Worm (Caenorhabditis elegans) whole organism, early embryonic: ENCODE results near the gene Y54G2A.16.

Experiments used
- F13C5.2 ChIP-seq: sonication (generic microtip); optimal IDR thresholded peaks from 2 replicates; lab custom pipeline; 2017; ENCODE audit warnings: mild to moderate bottlenecking, missing genetic modification characterization, inconsistent platforms, missing compliant biosample characterization
- aly-1 ChIP-seq: sonication (generic microtip); optimal IDR thresholded peaks from 2 replicates; lab custom pipeline; 2016; ENCODE audit warnings: missing genetic modification characterization, missing compliant biosample characterization
- ama-1 ChIP-seq: fragments of 150-350 bp; optimal IDR thresholded peaks from 2 replicates; lab custom pipeline; 2014
- ceh-13 ChIP-seq: fragments of 200-800 bp; sonication (Bioruptor generic); optimal IDR thresholded peaks from 2 replicates; lab custom pipeline; 2018; ENCODE audit warnings: mild to moderate bottlenecking, missing genetic modification characterization, missing compliant biosample characterization
- ceh-36 ChIP-seq: sonication (generic microtip); optimal IDR thresholded peaks from 2 replicates; lab custom pipeline; 2016; ENCODE audit warnings: missing genetic modification characterization, inconsistent platforms, missing compliant biosample characterization
- flt-1 ChIP-seq: fragments of 200-800 bp; sonication (Bioruptor generic); IDR thresholded peaks from 2 replicates; pipeline ENCODE4 v1.3.6; 2022; ENCODE audit warnings: missing genetic modification characterization, missing compliant biosample characterization
- hmbx-1 ChIP-seq: sonication (generic microtip); optimal IDR thresholded peaks from 2 replicates; lab custom pipeline; 2016; ENCODE audit warnings: mild to moderate bottlenecking, missing genetic modification characterization, missing compliant biosample characterization
- hmg-4 ChIP-seq: fragments of 200-800 bp; sonication (Bioruptor generic); optimal IDR thresholded peaks from 2 replicates; lab custom pipeline; 2018; ENCODE audit warnings: mild to moderate bottlenecking, missing genetic modification characterization, missing compliant biosample characterization
- hnd-1 ChIP-seq: sonication (generic microtip); optimal IDR thresholded peaks from 2 replicates; lab custom pipeline; 2016; ENCODE audit warnings: missing genetic modification characterization, missing compliant biosample characterization
- pes-1 ChIP-seq: fragments of 200-800 bp; sonication (Bioruptor generic); IDR thresholded peaks from 2 replicates; pipeline ENCODE4 v1.3.6; 2022; ENCODE audit warnings: missing genetic modification reagents, missing genetic modification characterization, missing compliant biosample characterization
- sea-1 ChIP-seq: fragments of 200-800 bp; sonication (Bioruptor generic); conservative IDR thresholded peaks from 2 replicates; pipeline ENCODE4 v1.3.6; 2022; ENCODE audit warnings: missing genetic modification characterization, missing compliant biosample characterization
- tbx-11 ChIP-seq: fragments of 200-800 bp; sonication (Bioruptor generic); IDR thresholded peaks from 2 replicates; pipeline ENCODE4 v1.3.6; 2022; ENCODE audit warnings: missing genetic modification characterization, missing compliant biosample characterization
- tbx-37 ChIP-seq: fragments of 200-800 bp; sonication (Bioruptor generic); conservative IDR thresholded peaks from 2 replicates; pipeline ENCODE4 v1.3.6; 2022; ENCODE audit warnings: missing genetic modification reagents, missing genetic modification characterization, missing compliant biosample characterization
- tra-4 ChIP-seq: sonication (generic microtip); optimal IDR thresholded peaks from 2 replicates; lab custom pipeline; 2017; ENCODE audit warnings: missing genetic modification characterization, missing compliant biosample characterization

- no peak for TF ChIP-seq ama-1
- TF ChIP-seq tbx-11 (GFP tag; lab: Robert Waterston, UW) = no peak
- no peak for TF ChIP-seq aly-1 (tag; lab: Kevin White, UChicago)
- no peak for TF ChIP-seq ceh-36 (tag; lab: Kevin White, UChicago)
- TF ChIP-seq F13C5.2 (tag; lab: Kevin White, UChicago) = no peak
- no peak for TF ChIP-seq flt-1 (GFP tag; lab: Robert Waterston, UW)
- no peak for TF ChIP-seq pes-1 (GFP tag; lab: Robert Waterston, UW)
- no peak for TF ChIP-seq tbx-37 (GFP tag; lab: Robert Waterston, UW)
- no peak for TF ChIP-seq tra-4
- no peak for TF ChIP-seq hnd-1 (tag; lab: Kevin White, UChicago)
- TF ChIP-seq ceh-13 (GFP tag; lab: Kevin White, UChicago) = no peak
- TF ChIP-seq hmg-4 (GFP tag; lab: Kevin White, UChicago) = no peak
- no peak for TF ChIP-seq sea-1 (GFP tag; lab: Robert Waterston, UW)
- TF ChIP-seq hmbx-1 (tag; lab: Kevin White, UChicago) = no peak
Observed at ce11 chrIV:2849269-2849668, 15.4 kb downstream of the Y54G2A.16 start.
